Worm (Caenorhabditis elegans): ENCODE measurements around the gene F22F7.2.

The F22F7.2 gene

ce11 chrV:2166679-2167078 is 44.1 kb downstream of the F22F7.2 start, which contains the start of gene srbc-19:
Gene srbc-19, minus strand, starts transcription at chrV:2166779.
- TF ChIP-seq gmeb-2 (tag; optimal IDR thresholded peaks at IDR 0.05): no peak
- no peak for TF ChIP-seq elt-4 (tag; optimal IDR thresholded peaks at IDR 0.05)
- no peak for TF ChIP-seq mec-3 (tag; optimal IDR thresholded peaks at IDR 0.05; ENCODE audit: borderline replicate concordance)
- TF ChIP-seq ceh-24 (tag; optimal IDR thresholded peaks at IDR 0.05): no peak
- no peak for TF ChIP-seq unc-42 (tag; optimal IDR thresholded peaks at IDR 0.05)
- no peak for TF ChIP-seq hlh-15 (tag; optimal IDR thresholded peaks at IDR 0.05)
- no peak for TF ChIP-seq ceh-14 (tag; optimal IDR thresholded peaks at IDR 0.05)
- no peak for TF ChIP-seq unc-86 (tag; optimal IDR thresholded peaks at IDR 0.05)
- no peak for TF ChIP-seq pqm-1 (tag; optimal IDR thresholded peaks at IDR 0.05)

DNA sequence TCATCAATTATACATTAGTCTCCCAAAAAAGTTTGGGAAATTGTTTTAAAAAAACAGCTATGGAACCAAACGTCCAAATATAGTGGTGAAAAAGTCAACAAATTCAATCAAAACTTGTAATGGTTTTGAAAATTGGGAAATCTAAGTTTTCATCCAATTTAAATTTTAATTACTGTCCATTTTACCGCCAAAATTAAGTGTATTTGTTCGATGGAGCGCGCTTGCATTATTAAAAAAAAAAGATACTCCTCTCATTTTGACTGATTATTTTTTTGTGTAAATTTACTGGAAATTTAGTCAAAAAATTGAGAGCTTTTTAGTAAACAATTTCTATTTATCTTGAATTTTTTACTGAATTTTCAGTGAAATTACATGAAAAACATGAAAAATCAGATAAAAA is 51.9 kb downstream of the F22F7.2 start:
- TF ChIP-seq ceh-22 (tag; optimal IDR thresholded peaks at IDR 0.05) (no peak), nhr-11 (tag; optimal IDR thresholded peaks at IDR 0.05) (no peak), rnt-1 (tag; optimal IDR thresholded peaks at IDR 0.05) (no peak), dve-1 (tag; optimal IDR thresholded peaks at IDR 0.05) (no peak), unc-55 (GFP tag; optimal IDR thresholded peaks at IDR 0.05) (no peak), tbx-2 (tag; optimal IDR thresholded peaks at IDR 0.05) (no peak), T23F11.4 (GFP tag; optimal IDR thresholded peaks at IDR 0.05) (no peak)

- no peak for TF ChIP-seq hlh-13 (GFP tag; optimal IDR thresholded peaks at IDR 0.05)
- no peak for TF ChIP-seq T23F11.4 (GFP tag; optimal IDR thresholded peaks at IDR 0.05)
- TF ChIP-seq K02D7.2 (tag; optimal IDR thresholded peaks at IDR 0.05): no peak
- TF ChIP-seq pqm-1 (tag; optimal IDR thresholded peaks at IDR 0.05): no peak
- no peak for TF ChIP-seq hlh-15 (tag; optimal IDR thresholded peaks at IDR 0.05)
- TF ChIP-seq dmd-4 (tag; optimal IDR thresholded peaks at IDR 0.05; ENCODE audit: borderline replicate concordance): no peak
Observed at ce11 chrV:2175242-2175641, 52.7 kb downstream of the F22F7.2 start, which contains the start of gene C45H4.18. Gene C45H4.18, plus strand, starts transcription at chrV:2175542.
